Fruit fly (Drosophila melanogaster): Measurements from ENCODE around the gene CG12659.

- TF ChIP-seq pan (optimal IDR thresholded peaks at IDR 0.05) (no peak), EcR (GFP tag; optimal IDR thresholded peaks at IDR 0.05) (no peak), usp (GFP tag; optimal IDR thresholded peaks at IDR 0.05) (no peak)
Observed at dm6 chrX:8572939-8573594, 18.5 kb downstream of the CG12659 start, which contains the start of gene spirit.

Data from whole organism.